Worm (Caenorhabditis elegans): Measurements from ENCODE around the gene C48B4.10.

C48B4.10 gene

ce11 chrIII:9598168-9598567, 33.9 kb upstream of the C48B4.10 start, which contains the start of gene F58A4.1:
Gene F58A4.1 (plus strand): TSS chrIII:9598468.
- TF ChIP-seq egl-27 (tag; optimal IDR thresholded peaks at IDR 0.05), result no peak
- TF ChIP-seq nhr-25 (tag; optimal IDR thresholded peaks at IDR 0.05; ENCODE audit: borderline replicate concordance, insufficient read depth), result no peak
- TF ChIP-seq zag-1 (tag; optimal IDR thresholded peaks at IDR 0.05), result no peak
- no peak for TF ChIP-seq ceh-44 (GFP tag; IDR thresholded peaks at IDR 0.05)
- TF ChIP-seq lin-39 (tag; optimal IDR thresholded peaks at IDR 0.05), result no peak
- TF ChIP-seq unc-39 (tag; optimal IDR thresholded peaks at IDR 0.05), result no peak
- no peak for TF ChIP-seq dmd-8 (GFP tag; IDR thresholded peaks at IDR 0.05)
- TF ChIP-seq php-3 (GFP tag; IDR thresholded peaks at IDR 0.05), result no peak
- TF ChIP-seq aly-2 (tag; optimal IDR thresholded peaks at IDR 0.05), result no peak
- TF ChIP-seq unc-62 (GFP tag; optimal IDR thresholded peaks at IDR 0.05 in 1 of 2), result no peak
- TF ChIP-seq unc-62 (tag; optimal IDR thresholded peaks at IDR 0.05), result no peak
- no peak for TF ChIP-seq lin-15B (tag; optimal IDR thresholded peaks at IDR 0.05)
- no peak for TF ChIP-seq egl-43 (GFP tag; IDR thresholded peaks at IDR 0.05)
- TF ChIP-seq T26A8.4 (GFP tag; IDR thresholded peaks at IDR 0.05), result no peak
- no peak for TF ChIP-seq Y5F2A.4 (GFP tag; optimal IDR thresholded peaks at IDR 0.05)
- TF ChIP-seq zip-11 (GFP tag; IDR thresholded peaks at IDR 0.05), result no peak
- no peak for TF ChIP-seq tra-1 (GFP tag; IDR thresholded peaks at IDR 0.05)
- no peak for TF ChIP-seq zfp-3 (GFP tag; conservative IDR thresholded peaks at IDR 0.05)
- TF ChIP-seq dmd-6 (GFP tag; IDR thresholded peaks at IDR 0.05), result no peak
- TF ChIP-seq T20F7.1 (GFP tag; optimal IDR thresholded peaks at IDR 0.05), result no peak
- TF ChIP-seq mdt-29 (GFP tag; IDR thresholded peaks at IDR 0.05), result no peak

DNA sequence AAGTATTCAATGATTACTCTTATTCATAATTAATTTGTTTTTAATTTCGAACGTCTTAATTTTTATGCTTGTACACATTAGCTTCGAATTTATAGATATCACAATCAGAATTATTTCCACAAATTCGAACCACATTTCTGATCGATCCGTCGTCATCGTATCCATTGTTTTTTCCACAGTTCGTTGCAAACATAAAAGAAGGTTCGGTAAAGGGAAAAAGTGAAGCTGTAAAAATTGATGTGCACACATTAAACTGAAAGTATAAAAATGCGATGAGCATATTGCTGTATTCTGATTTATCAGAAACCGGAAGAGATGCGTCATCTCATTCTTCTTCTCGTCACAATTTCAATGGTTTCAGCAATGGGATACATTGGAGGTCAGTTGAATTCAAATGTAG, 32.7 kb upstream of the C48B4.10 start, which contains the start of gene C48B4.12:
TSS of gene C48B4.12 (plus strand) at position 301 of the 400 bp plus-strand sequence.
- TF ChIP-seq cey-2 (tag; optimal IDR thresholded peaks at IDR 0.05; ENCODE audit: borderline replicate concordance, insufficient read depth) (no peak), F26F4.8 (GFP tag; conservative IDR thresholded peaks at IDR 0.05) (no peak), lin-13 (GFP tag; optimal IDR thresholded peaks at IDR 0.05) (no peak), F44E2.7 (GFP tag; IDR thresholded peaks at IDR 0.05) (no peak), hlh-11 (tag; optimal IDR thresholded peaks at IDR 0.05) (no peak), lin-38 (GFP tag; IDR thresholded peaks at IDR 0.05) (no peak)

DNA sequence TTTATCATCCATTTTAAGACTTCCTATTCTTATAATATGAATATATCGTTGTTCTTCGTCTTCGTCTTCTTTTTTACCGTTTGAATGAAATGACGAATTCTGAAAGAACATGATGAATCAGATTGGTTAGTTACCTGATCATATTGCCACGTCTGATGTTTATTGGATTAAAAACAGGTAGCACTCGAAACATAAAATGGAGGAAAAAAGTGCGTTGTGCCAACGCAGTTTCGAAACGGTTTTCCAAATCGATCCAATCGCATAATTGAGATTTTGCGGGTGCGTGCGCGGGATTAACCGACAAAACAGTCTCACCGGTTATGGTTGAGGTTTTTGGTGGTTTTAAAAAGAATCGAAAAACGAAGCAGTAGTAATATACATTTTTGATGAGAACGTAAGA, 31.3 kb upstream of the C48B4.10 start, which contains the start of gene rom-2:
TSS of gene rom-2 (minus strand) at position 101 of the 400 bp plus-strand sequence.
- TF ChIP-seq daf-12 (tag; optimal IDR thresholded peaks at IDR 0.05) (no peak), nhr-28 (tag; optimal IDR thresholded peaks at IDR 0.05) (no peak), jun-1 (tag; optimal IDR thresholded peaks at IDR 0.05) (no peak), D1046.2 (GFP tag; IDR thresholded peaks at IDR 0.05) (no peak), nhr-76 (tag; optimal IDR thresholded peaks at IDR 0.05) (no peak)

DNA sequence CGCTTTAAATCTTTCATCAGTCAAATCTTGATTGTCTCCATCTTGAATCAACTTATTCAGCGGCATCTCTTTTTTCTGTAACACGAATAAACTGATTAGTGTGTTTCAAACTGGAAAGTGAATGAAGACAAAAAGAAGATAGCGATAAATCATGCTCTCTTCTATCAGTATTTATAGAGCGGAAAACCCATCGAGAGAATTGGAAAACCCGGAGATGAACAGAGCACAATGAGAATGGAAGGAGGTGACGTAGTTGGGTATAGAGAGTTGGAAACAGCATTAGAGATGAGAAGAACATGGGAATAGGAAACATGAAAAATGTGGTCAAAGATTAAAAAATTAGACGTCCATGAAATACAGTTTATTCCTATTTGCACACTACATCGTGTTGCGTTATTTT, 27.8 kb upstream of the C48B4.10 start, which contains the start of gene acox-1.5:
TSS of gene acox-1.5 (minus strand) at position 75 of the 400 bp plus-strand sequence.
- TF ChIP-seq madf-5 (GFP tag; IDR thresholded peaks at IDR 0.05) (no peak), nhr-42 (GFP tag; IDR thresholded peaks at IDR 0.05) (no peak), pqm-1 (tag; optimal IDR thresholded peaks at IDR 0.05) (peak; percentile 77), arid-1 (GFP tag; conservative IDR thresholded peaks at IDR 0.05) (no peak), mdt-29 (GFP tag; IDR thresholded peaks at IDR 0.05) (no peak), lin-39 (tag; optimal IDR thresholded peaks at IDR 0.05) (no peak), hlh-11 (tag; optimal IDR thresholded peaks at IDR 0.05) (peak; percentile 34), nhr-77 (tag; optimal IDR thresholded peaks at IDR 0.05) (peak; percentile 56), daf-19 (GFP tag; conservative IDR thresholded peaks at IDR 0.05) (no peak), rbr-2 (tag; optimal IDR thresholded peaks at IDR 0.05) (no peak), zfp-3 (GFP tag; conservative IDR thresholded peaks at IDR 0.05) (no peak), attf-4 (tag; optimal IDR thresholded peaks at IDR 0.05) (no peak), ztf-11 (tag; optimal IDR thresholded peaks at IDR 0.05) (no peak), F44E2.7 (GFP tag; IDR thresholded peaks at IDR 0.05) (no peak), aly-2 (tag; optimal IDR thresholded peaks at IDR 0.05) (no peak), aha-1 (tag) (peak; percentile 19), lin-38 (GFP tag; IDR thresholded peaks at IDR 0.05) (no peak), set-16 (GFP tag; IDR thresholded peaks at IDR 0.05) (no peak), cey-2 (tag; optimal IDR thresholded peaks at IDR 0.05; ENCODE audit: borderline replicate concordance, insufficient read depth) (no peak), skn-1 (tag; optimal IDR thresholded peaks at IDR 0.05) (no peak), Y48G9A.11 (GFP tag; IDR thresholded peaks at IDR 0.05) (no peak), mes-2 (tag; optimal IDR thresholded peaks at IDR 0.05; ENCODE audit: poor library complexity, severe bottlenecking) (no peak), lin-29 (GFP tag; IDR thresholded peaks at IDR 0.05) (no peak), tag-97 (GFP tag; IDR thresholded peaks at IDR 0.05) (no peak)

Measured in whole organism, L4 larva.